Worm (Caenorhabditis elegans): ENCODE measurements around the gene ZK632.9.

ZK632.9 gene

DNA sequence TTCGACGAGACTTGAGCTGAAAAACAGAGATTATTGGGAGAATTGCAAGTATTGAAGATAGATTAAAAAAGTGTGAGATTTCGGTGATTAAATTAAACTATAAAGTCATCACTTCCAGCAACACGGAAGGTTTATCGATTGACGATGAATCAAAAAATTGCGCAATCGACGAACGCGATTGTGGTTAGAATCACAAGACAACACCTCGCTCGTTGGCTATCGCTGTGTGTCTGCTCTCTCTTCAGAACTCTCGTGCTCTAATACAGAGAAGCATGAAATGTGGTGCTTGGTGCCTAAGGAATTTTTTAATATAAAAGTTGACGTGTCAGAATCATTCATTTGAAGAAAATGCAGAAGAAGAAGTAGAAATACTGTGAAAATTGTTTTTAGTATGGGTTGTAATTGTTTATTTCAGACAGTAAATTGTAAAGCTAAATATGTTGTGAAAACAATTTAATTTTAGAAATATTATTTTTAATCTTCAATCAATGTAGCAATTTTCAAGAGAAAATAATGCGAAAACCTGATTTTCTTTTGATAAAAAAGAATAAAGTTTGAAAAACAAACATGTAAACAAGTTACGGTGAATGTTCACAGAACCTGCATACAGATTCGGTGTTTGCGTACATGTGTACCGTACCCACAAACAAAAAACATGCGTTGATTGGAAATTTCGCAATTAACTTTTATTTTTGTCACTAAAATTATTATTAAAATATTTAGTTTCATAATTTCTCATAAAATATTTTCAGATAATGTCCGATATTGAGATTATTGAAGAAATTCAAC lies 2.1 kb upstream of the ZK632.9 start, which contains the start of the genes ZK632.10 and ZK632.11:
TSS of gene ZK632.10 (minus strand) at position 560 of the 789 bp plus-strand sequence.
TSS of gene ZK632.11 (plus strand) at position 753 of the 789 bp plus-strand sequence.
- TF ChIP-seq F22D6.2 (tag; optimal IDR thresholded peaks at IDR 0.05) (no peak), bed-2 (GFP tag; IDR thresholded peaks at IDR 0.05) (no peak), B0035.1 (tag; optimal IDR thresholded peaks at IDR 0.05) (no peak), tbx-9 (tag; optimal IDR thresholded peaks at IDR 0.05; ENCODE audit: borderline replicate concordance) (no peak), nfya-2 (GFP tag; IDR thresholded peaks at IDR 0.05) (no peak), rcor-1 (GFP tag; IDR thresholded peaks at IDR 0.05) (peak; percentile 50; the same call in 1 of the 2 replicates), him-1 (tag; optimal IDR thresholded peaks at IDR 0.05) (no peak), lag-1 (GFP tag; IDR thresholded peaks at IDR 0.05) (no peak), ztf-6 (GFP tag; IDR thresholded peaks at IDR 0.05) (no peak), zfh-2 (GFP tag; conservative IDR thresholded peaks at IDR 0.05) (no peak), lin-54 (GFP tag; optimal IDR thresholded peaks at IDR 0.05) (peak; percentile 31), F55B11.4 (tag; optimal IDR thresholded peaks at IDR 0.05; ENCODE audit: borderline replicate concordance, insufficient read depth) (no peak), nhr-120 (GFP tag; IDR thresholded peaks at IDR 0.05) (no peak), F33H1.4 (GFP tag; IDR thresholded peaks at IDR 0.05) (peak; percentile 66), tbp1 (GFP tag; optimal IDR thresholded peaks at IDR 0.05) (no peak), F39B2.1 (GFP tag; IDR thresholded peaks at IDR 0.05) (0 out of 2 replicates have a peak, but pooled peaks have one; percentile 31), pha-4 (tag; optimal IDR thresholded peaks at IDR 0.05) (no peak), nfya-1 (tag; optimal IDR thresholded peaks at IDR 0.05; ENCODE audit: borderline replicate concordance, insufficient read depth) (no peak), die-1 (tag; optimal IDR thresholded peaks at IDR 0.05) (no peak), C06A6.2 (GFP tag; conservative IDR thresholded peaks at IDR 0.05) (no peak), ztf-25 (GFP tag; IDR thresholded peaks at IDR 0.05) (no peak), aptf-2 (GFP tag; conservative IDR thresholded peaks at IDR 0.05) (no peak), ZK185.1 (tag; optimal IDR thresholded peaks at IDR 0.05; ENCODE audit: poor library complexity, severe bottlenecking) (no peak), cebp-2 (GFP tag; IDR thresholded peaks at IDR 0.05) (no peak), mel-28 (tag; optimal IDR thresholded peaks at IDR 0.05; ENCODE audit: borderline replicate concordance) (no peak), F37B4.10 (GFP tag; IDR thresholded peaks at IDR 0.05) (no peak), hmg-20 (GFP tag; IDR thresholded peaks at IDR 0.05) (no peak), aptf-3 (GFP tag; IDR thresholded peaks at IDR 0.05) (no peak), lsl-1 (GFP tag; optimal IDR thresholded peaks at IDR 0.05) (peak; percentile 83), snpc-1.3 (tag; optimal IDR thresholded peaks at IDR 0.05; ENCODE audit: insufficient read depth) (no peak), ceh-58 (GFP tag; IDR thresholded peaks at IDR 0.05) (no peak), ztf-3 (GFP tag; optimal IDR thresholded peaks at IDR 0.05) (no peak), F23B12.7 (tag; optimal IDR thresholded peaks at IDR 0.05; ENCODE audit: insufficient read depth) (peak; percentile 73), hlh-12 (tag; optimal IDR thresholded peaks at IDR 0.05) (no peak), B0019.2 (GFP tag; conservative IDR thresholded peaks at IDR 0.05) (no peak), ztf-26 (tag; optimal IDR thresholded peaks at IDR 0.05) (no peak), dox-1 (GFP tag; IDR thresholded peaks at IDR 0.05) (0 out of 2 replicates have a peak, but pooled peaks have one; percentile 20), hlh-26 (GFP tag; conservative IDR thresholded peaks at IDR 0.05) (no peak), lir-1 (GFP tag; conservative IDR thresholded peaks at IDR 0.05) (no peak), tlf-1 (GFP tag; optimal IDR thresholded peaks at IDR 0.05) (no peak), madf-6 (GFP tag; IDR thresholded peaks at IDR 0.05) (peak; percentile 29; the same call in 1 of the 2 replicates), bed-1 (GFP tag; IDR thresholded peaks at IDR 0.05) (no peak), hsf-1 (GFP tag; IDR thresholded peaks at IDR 0.05) (no peak), dpff-1 (tag; optimal IDR thresholded peaks at IDR 0.05) (no peak), mxl-1 (tag; optimal IDR thresholded peaks at IDR 0.05) (no peak), lin-40 (tag; optimal IDR thresholded peaks at IDR 0.05) (no peak), zim-3 (tag; optimal IDR thresholded peaks at IDR 0.05) (no peak)

Data from whole organism, young adult.